Fruit fly (Drosophila melanogaster) whole organism, embryonic: ENCODE data around the gene CG12995.

ENCODE experiments used
- Asciz ChIP-seq: fragments of 200-800 bp; sonication (Bioruptor generic); optimal IDR thresholded peaks from 2 replicates; lab custom pipeline; 2017; ENCODE audit warnings: missing biosample characterization, mild to moderate bottlenecking, missing genetic modification characterization, missing genetic modification reagents
- BEAF-32 ChIP-seq: fragments of 200-800 bp; sonication (Bioruptor generic); optimal IDR thresholded peaks from 3 replicates; lab custom pipeline; 2017; ENCODE audit warnings: missing biosample characterization, missing genetic modification characterization, mild to moderate bottlenecking, moderate library complexity, missing genetic modification reagents
- Bgb ChIP-seq: fragments of 200-800 bp; sonication (Bioruptor generic); IDR thresholded peaks from 2 replicates; pipeline ENCODE4 v1.3.6; 2022; ENCODE audit warnings: missing biosample characterization, missing genetic modification characterization; ENCODE audit not compliant: partially characterized antibody
- CG10267 ChIP-seq: fragments of 200-800 bp; sonication (Bioruptor generic); optimal IDR thresholded peaks from 2 replicates; lab custom pipeline; 2018; ENCODE audit warnings: missing biosample characterization, mild to moderate bottlenecking, missing genetic modification characterization, moderate library complexity
- CG11695 ChIP-seq: fragments of 200-800 bp; sonication (Bioruptor generic); IDR thresholded peaks from 3 replicates; pipeline ENCODE4 v1.3.6; 2022; ENCODE audit warnings: missing biosample characterization, missing genetic modification characterization
- CG12391 ChIP-seq: fragments of 200-800 bp; sonication (Bioruptor generic); optimal IDR thresholded peaks from 3 replicates; lab custom pipeline; 2018; ENCODE audit warnings: missing biosample characterization, mild to moderate bottlenecking, missing genetic modification characterization, moderate library complexity
- CG12942 ChIP-seq: fragments of 200-800 bp; sonication (Bioruptor generic); optimal IDR thresholded peaks from 3 replicates; lab custom pipeline; 2016; ENCODE audit warnings: missing biosample characterization, missing genetic modification characterization
- CG15514 ChIP-seq: fragments of 200-800 bp; sonication (Bioruptor generic); optimal IDR thresholded peaks from 3 replicates; lab custom pipeline; 2017; ENCODE audit warnings: missing biosample characterization, missing genetic modification characterization, mild to moderate bottlenecking, moderate library complexity, missing genetic modification reagents
- CG1602 ChIP-seq: fragments of 200-800 bp; sonication (Bioruptor generic); optimal IDR thresholded peaks from 3 replicates; lab custom pipeline; 2016; ENCODE audit warnings: missing biosample characterization, missing genetic modification characterization
- CG1603 ChIP-seq: fragments of 200-800 bp; sonication (Bioruptor generic); optimal IDR thresholded peaks from 2 replicates; lab custom pipeline; 2019; ENCODE audit warnings: missing biosample characterization, mild to moderate bottlenecking, missing genetic modification characterization, moderate library complexity
- CG17829 ChIP-seq: fragments of 200-800 bp; optimal IDR thresholded peaks from 2 replicates; lab custom pipeline; 2019; ENCODE audit warnings: missing biosample characterization, mild to moderate bottlenecking, missing genetic modification characterization, moderate library complexity
- CG2712 ChIP-seq: fragments of 200-800 bp; optimal IDR thresholded peaks from 3 replicates; lab custom pipeline; 2019; ENCODE audit warnings: missing biosample characterization, mild to moderate bottlenecking, missing genetic modification characterization, moderate library complexity
- CG30431 ChIP-seq: fragments of 200-800 bp; sonication (Bioruptor generic); optimal IDR thresholded peaks from 2 replicates; lab custom pipeline; 2017; ENCODE audit warnings: missing biosample characterization, missing genetic modification characterization
- CG31224 ChIP-seq: fragments of 200-800 bp; sonication (Bioruptor generic); IDR thresholded peaks from 2 replicates; pipeline ENCODE4 v1.3.6; 2022; ENCODE audit warnings: missing biosample characterization, missing genetic modification characterization
- CG34224 ChIP-seq: fragments of 200-800 bp; sonication (Bioruptor generic); IDR thresholded peaks from 3 replicates; pipeline ENCODE4 v1.3.6; 2022; ENCODE audit warnings: missing biosample characterization, missing genetic modification characterization; ENCODE audit not compliant: partially characterized antibody
- CG4707 ChIP-seq: fragments of 200-800 bp; sonication (Bioruptor generic); optimal IDR thresholded peaks from 2 replicates; lab custom pipeline; 2018; ENCODE audit warnings: missing biosample characterization, mild to moderate bottlenecking, missing genetic modification characterization, moderate library complexity
- CG4854 ChIP-seq: fragments of 200-800 bp; sonication (Bioruptor generic); optimal IDR thresholded peaks from 2 replicates; lab custom pipeline; 2016; ENCODE audit warnings: missing biosample characterization, missing genetic modification characterization, inconsistent platforms
- CG6765 ChIP-seq: fragments of 200-800 bp; sonication (Bioruptor generic); optimal IDR thresholded peaks from 3 replicates; lab custom pipeline; 2017; ENCODE audit warnings: missing biosample characterization, mild to moderate bottlenecking, missing genetic modification characterization
- CG7987 ChIP-seq: fragments of 200-800 bp; sonication (Bioruptor generic); optimal IDR thresholded peaks from 2 replicates; lab custom pipeline; 2018; ENCODE audit warnings: missing biosample characterization, mild to moderate bottlenecking, missing genetic modification characterization, moderate library complexity
- CG8944 ChIP-seq: fragments of 200-800 bp; sonication (Bioruptor generic); optimal IDR thresholded peaks from 3 replicates; lab custom pipeline; 2016; ENCODE audit warnings: missing biosample characterization, missing genetic modification characterization
- CG9727 ChIP-seq: fragments of 200-800 bp; sonication (Bioruptor generic); optimal IDR thresholded peaks from 3 replicates; lab custom pipeline; 2017; ENCODE audit warnings: missing biosample characterization, mild to moderate bottlenecking, missing genetic modification characterization
- CG9932 ChIP-seq: fragments of 200-800 bp; sonication (Bioruptor generic); IDR thresholded peaks from 2 replicates; pipeline ENCODE4 v1.3.6; 2022; ENCODE audit warnings: missing biosample characterization, missing genetic modification characterization
- Dll ChIP-seq: fragments of 200-800 bp; sonication (Bioruptor generic); IDR thresholded peaks from 4 replicates; pipeline ENCODE4 v1.3.6; 2022; ENCODE audit warnings: missing biosample characterization, missing genetic modification characterization; ENCODE audit not compliant: partially characterized antibody
- Eip74EF ChIP-seq, 2 experiments: fragments of 200-800 bp in 1 of 2; fragments of >200 bp in 1 of 2; sonication (Bioruptor generic) in 1 of 2; optimal IDR thresholded peaks; 2 replicates each; lab custom pipeline; 2017 to 2019; ENCODE audit warnings: missing biosample characterization in 2 of 2, missing genetic modification characterization in 2 of 2, mild to moderate bottlenecking in 1 of 2, moderate library complexity in 1 of 2
- H2.0 ChIP-seq: fragments of 200-800 bp; sonication (Bioruptor generic); IDR thresholded peaks from 2 replicates; pipeline ENCODE4 v1.3.6; 2022; ENCODE audit warnings: missing biosample characterization, missing genetic modification characterization
- HLH4C ChIP-seq: fragments of 200-800 bp; sonication (Bioruptor generic); IDR thresholded peaks from 3 replicates; pipeline ENCODE4 v1.3.6; 2022; ENCODE audit warnings: missing biosample characterization, missing genetic modification characterization; ENCODE audit not compliant: partially characterized antibody
- HmgD ChIP-seq: fragments of 200-800 bp; sonication (Bioruptor generic); optimal IDR thresholded peaks from 3 replicates; lab custom pipeline; 2016; ENCODE audit warnings: missing biosample characterization, missing genetic modification characterization
- Hmx ChIP-seq: fragments of 200-800 bp; sonication (Bioruptor generic); optimal IDR thresholded peaks from 2 replicates; lab custom pipeline; 2016; ENCODE audit warnings: missing biosample characterization, missing genetic modification characterization
- Lhr ChIP-seq: fragments of 200-800 bp; sonication (Bioruptor generic); optimal IDR thresholded peaks from 3 replicates; lab custom pipeline; 2017; ENCODE audit warnings: mild to moderate bottlenecking, missing biosample characterization, missing genetic modification reagents, missing genetic modification characterization
- Myb ChIP-seq: fragments of 200-800 bp; sonication (Bioruptor generic); optimal IDR thresholded peaks from 2 replicates; lab custom pipeline; 2016; ENCODE audit warnings: missing biosample characterization, missing genetic modification characterization
- Scr ChIP-seq: fragments of 200-800 bp; sonication (Bioruptor generic); IDR thresholded peaks from 2 replicates; pipeline ENCODE4 v1.3.6; 2022; ENCODE audit warnings: missing biosample characterization, missing genetic modification characterization; ENCODE audit not compliant: partially characterized antibody
- Sry-δ ChIP-seq: fragments of 200-800 bp; sonication (Bioruptor generic); optimal IDR thresholded peaks from 2 replicates; lab custom pipeline; 2016; ENCODE audit warnings: missing biosample characterization, missing genetic modification characterization
- Stat92E ChIP-seq, 3 experiments: fragments of >200 bp in 2 of 3; fragments of 200-800 bp in 1 of 3; sonication (Bioruptor generic) in 1 of 3; optimal IDR thresholded peaks; 2 replicates each; lab custom pipeline; 2017 to 2019; ENCODE audit warnings: missing biosample characterization in 3 of 3, missing genetic modification characterization in 3 of 3, mild to moderate bottlenecking in 1 of 3, moderate library complexity in 1 of 3
- Xrp1 ChIP-seq: fragments of 200-800 bp; sonication (Bioruptor generic); IDR thresholded peaks from 2 replicates; pipeline ENCODE4 v1.3.6; 2022; ENCODE audit warnings: missing biosample characterization, missing genetic modification characterization
- ci ChIP-seq: fragments of 200-800 bp; sonication (Bioruptor generic); IDR thresholded peaks from 3 replicates; pipeline ENCODE4 v1.3.6; 2022; ENCODE audit warnings: missing biosample characterization, missing genetic modification characterization
- gcm ChIP-seq: fragments of 200-800 bp; sonication (Bioruptor generic); optimal IDR thresholded peaks from 2 replicates; lab custom pipeline; 2019; ENCODE audit warnings: missing biosample characterization, mild to moderate bottlenecking, missing genetic modification characterization, moderate library complexity
- hkb ChIP-seq, 2 experiments: fragments of 200-800 bp in 1 of 2; fragments of >200 bp in 1 of 2; sonication (Bioruptor generic) in 1 of 2; IDR thresholded peaks in 1 of 2; optimal IDR thresholded peaks in 1 of 2; 2 replicates each; pipeline versions ENCODE4 v1.3.6 to Lab custom; 2017 to 2022; ENCODE audit warnings: missing biosample characterization in 1 of 2, missing genetic modification characterization in 1 of 2
- inv ChIP-seq: fragments of 200-800 bp; sonication (Bioruptor generic); IDR thresholded peaks from 2 replicates; pipeline ENCODE4 v1.3.6; 2022; ENCODE audit warnings: missing biosample characterization, missing genetic modification characterization; ENCODE audit not compliant: partially characterized antibody
- klu ChIP-seq: fragments of 200-800 bp; sonication (Bioruptor generic); IDR thresholded peaks from 2 replicates; pipeline ENCODE4 v1.3.6; 2022; ENCODE audit warnings: missing biosample characterization, missing genetic modification characterization
- mld ChIP-seq: fragments of 200-800 bp; sonication (Bioruptor generic); IDR thresholded peaks from 3 replicates; pipeline ENCODE4 v1.3.6; 2022; ENCODE audit warnings: missing biosample characterization, missing genetic modification characterization; ENCODE audit not compliant: partially characterized antibody
- nom ChIP-seq: fragments of 200-800 bp; sonication (Bioruptor generic); optimal IDR thresholded peaks from 2 replicates; lab custom pipeline; 2017; ENCODE audit warnings: missing biosample characterization, missing genetic modification characterization, mild to moderate bottlenecking, moderate library complexity, missing genetic modification reagents
- pb ChIP-seq: fragments of 200-800 bp; sonication (Bioruptor generic); optimal IDR thresholded peaks from 3 replicates; lab custom pipeline; 2016; ENCODE audit warnings: missing biosample characterization, missing genetic modification characterization
- peb ChIP-seq: fragments of 200-800 bp; sonication (Bioruptor generic); IDR thresholded peaks from 2 replicates; pipeline ENCODE4 v1.3.6; 2022; ENCODE audit warnings: missing biosample characterization, missing genetic modification characterization
- phol ChIP-seq: fragments of 200-800 bp; sonication (Bioruptor generic); optimal IDR thresholded peaks from 3 replicates; lab custom pipeline; 2018; ENCODE audit warnings: missing biosample characterization, mild to moderate bottlenecking, missing genetic modification characterization, moderate library complexity
- pzg ChIP-seq: fragments of 200-800 bp; sonication (Bioruptor generic); optimal IDR thresholded peaks from 3 replicates; lab custom pipeline; 2018; ENCODE audit warnings: missing biosample characterization, mild to moderate bottlenecking, missing genetic modification characterization, moderate library complexity
- shn ChIP-seq: fragments of 200-800 bp; sonication (Bioruptor generic); optimal IDR thresholded peaks from 3 replicates; lab custom pipeline; 2016; ENCODE audit warnings: missing biosample characterization, missing genetic modification characterization
- trem ChIP-seq: fragments of 200-800 bp; optimal IDR thresholded peaks from 3 replicates; lab custom pipeline; 2019; ENCODE audit warnings: missing biosample characterization, mild to moderate bottlenecking, missing genetic modification characterization, moderate library complexity
- vnd ChIP-seq: fragments of 200-800 bp; sonication (Bioruptor generic); IDR thresholded peaks from 3 replicates; pipeline ENCODE4 v1.3.6; 2022; ENCODE audit warnings: missing biosample characterization, missing genetic modification characterization; ENCODE audit not compliant: partially characterized antibody

The CG12995 gene

dm6 chrX:17159819-17160218 is 50.0 kb downstream of the CG12995 start, which contains the start of gene baz (continued):
- TF ChIP-seq CG31224 (GFP tag; lab: Robert Waterston, UW) = no peak
- TF ChIP-seq Scr (GFP tag; lab: Robert Waterston, UW) = peak; percentile 85
- peak; percentile 94 for TF ChIP-seq Bgb
- peak; percentile 28 for TF ChIP-seq CG10267 (tag; lab: Kevin White, UChicago)
- TF ChIP-seq vnd (GFP tag; lab: Robert Waterston, UW) = peak; percentile 74
- TF ChIP-seq shn (GFP tag; lab: Kevin White, UChicago) = no peak
- TF ChIP-seq Stat92E (GFP tag; optimal IDR thresholded peaks at IDR 0.05; lab: Kevin White, UChicago) = peak in 1 of 3 experiments; percentile 46
- peak; percentile 78 for TF ChIP-seq CG1603 (tag; lab: Kevin White, UChicago)
- TF ChIP-seq Hmx = no peak
- peak; percentile 66 for TF ChIP-seq trem (tag; lab: Kevin White, UChicago)
- TF ChIP-seq CG9932 (GFP tag; lab: Robert Waterston, UW) = peak; percentile 35; the same call in 1 of the 2 replicates
- peak; percentile 10 for TF ChIP-seq CG2712 (tag; lab: Kevin White, UChicago)
- TF ChIP-seq Myb (GFP tag; lab: Kevin White, UChicago) = peak; percentile 75
- no peak for TF ChIP-seq CG9727
- peak; percentile 30 for TF ChIP-seq phol (tag; lab: Kevin White, UChicago)
- no peak for TF ChIP-seq peb (GFP tag; lab: Robert Waterston, UW)
- no peak for TF ChIP-seq CG30431 (GFP tag; lab: Kevin White, UChicago)
- TF ChIP-seq pzg (GFP tag; lab: Kevin White, UChicago) = peak; percentile 91
- peak; percentile 94 for TF ChIP-seq mld
- no peak for TF ChIP-seq CG4854 (GFP tag; lab: Kevin White, UChicago)
- TF ChIP-seq Sry-δ (GFP tag; lab: Kevin White, UChicago) = peak; percentile 94
- peak; percentile 80 for TF ChIP-seq inv (GFP tag; lab: Robert Waterston, UW)
- TF ChIP-seq HmgD (GFP tag; lab: Kevin White, UChicago) = peak; percentile 34
- TF ChIP-seq nom (GFP tag; lab: Kevin White, UChicago) = peak; percentile 13
- TF ChIP-seq CG7987 (GFP tag; lab: Kevin White, UChicago) = peak; percentile 19
- TF ChIP-seq Dll (GFP tag; lab: Robert Waterston, UW) = peak; percentile 81
- no peak for TF ChIP-seq CG11695
- no peak for TF ChIP-seq CG4707 (GFP tag; lab: Kevin White, UChicago)
- TF ChIP-seq Asciz (GFP tag; lab: Kevin White, UChicago) = no peak
- peak; percentile 27 for TF ChIP-seq CG17829 (tag; lab: Kevin White, UChicago)
- TF ChIP-seq ci (GFP tag; lab: Robert Waterston, UW) = peak; percentile 60; the same call in 2 of the 3 replicates
- TF ChIP-seq CG15514 (GFP tag; lab: Kevin White, UChicago) = peak; percentile 88
- no peak for TF ChIP-seq CG6765
- peak; percentile 90 for TF ChIP-seq BEAF-32 (GFP tag; lab: Kevin White, UChicago)
- TF ChIP-seq Eip74EF (GFP tag; optimal IDR thresholded peaks at IDR 0.05; lab: Kevin White, UChicago) = no peak
- TF ChIP-seq Xrp1 (GFP tag; lab: Robert Waterston, UW) = no peak
- TF ChIP-seq HLH4C (GFP tag; lab: Robert Waterston, UW) = peak; percentile 77
- TF ChIP-seq H2.0 (GFP tag; lab: Robert Waterston, UW) = no peak
- no peak for TF ChIP-seq klu
- no peak for TF ChIP-seq CG12942
- TF ChIP-seq hkb (optimal IDR thresholded peaks at IDR 0.05; lab: Kevin White, UChicago) = no peak
- no peak for TF ChIP-seq hkb (GFP tag; IDR thresholded peaks at IDR 0.05; lab: Robert Waterston, UW)
- TF ChIP-seq CG12391 = peak; percentile 15
- peak; percentile 3 for TF ChIP-seq gcm
- peak; percentile 50 for TF ChIP-seq Lhr (GFP tag; lab: Kevin White, UChicago)
- no peak for TF ChIP-seq CG1602 (GFP tag; lab: Kevin White, UChicago)
- no peak for TF ChIP-seq pb
- TF ChIP-seq CG8944 (GFP tag; lab: Kevin White, UChicago) = no peak
- TF ChIP-seq CG34224 = peak; percentile 81
